Worm (Caenorhabditis elegans): ENCODE measurements around the gene ptr-4.

ce11 chrX:6057580-6058305, 8.0 kb downstream of the ptr-4 start, which contains the start of gene gln-1:
- no peak for TF ChIP-seq lsy-12 (tag; optimal IDR thresholded peaks at IDR 0.05)
- TF ChIP-seq egl-27 (tag; optimal IDR thresholded peaks at IDR 0.05), result no peak
